In the genomic region with DNA sequence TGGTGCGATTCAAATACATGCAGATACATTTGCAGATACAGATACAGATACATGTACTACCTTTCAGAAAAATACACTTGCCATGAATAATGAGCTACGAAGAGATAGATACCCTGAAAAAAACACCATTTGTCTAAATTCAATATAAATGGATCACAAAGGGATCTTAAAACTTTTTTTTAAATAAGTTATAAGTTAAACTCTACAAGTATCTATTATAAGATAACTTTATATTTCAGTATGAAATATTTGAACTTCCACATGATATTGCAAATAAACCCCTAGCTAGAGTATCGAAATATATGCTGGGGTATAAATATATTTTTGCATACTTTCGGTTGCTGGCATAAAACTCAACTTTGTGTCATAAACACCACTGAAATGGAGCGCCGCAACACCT, we compare ENCODE assay signal across 1 fruit fly cellular context.
TF ChIP-seq lines count a peak whose summit lies in the region.

No protein-coding gene starts in this region.

TF ChIP-seq in whole organism, embryonic, 481 proteins besides CTCF, POLR2A, EP300 and RAD21 (continued from another document and continues in another):
- TF ChIP-seq z (GFP tag; IDR thresholded peaks at IDR 0.05; lab: Robert Waterston, UW) (no peak), Aef1 (GFP tag; IDR thresholded peaks at IDR 0.05; lab: Robert Waterston, UW) (peak; percentile 23; the same call in 1 of the 3 replicates), maf-S (GFP tag; optimal IDR thresholded peaks at IDR 0.05; lab: Kevin White, UChicago) (no peak), Hand (GFP tag; optimal IDR thresholded peaks at IDR 0.05; lab: Kevin White, UChicago) (no peak), Dad (GFP tag; optimal IDR thresholded peaks at IDR 0.05; lab: Kevin White, UChicago) (no peak), insv (GFP tag; optimal IDR thresholded peaks at IDR 0.05; lab: Kevin White, UChicago) (no peak), fd3F (GFP tag; optimal IDR thresholded peaks at IDR 0.05; lab: Kevin White, UChicago) (peak; percentile 26), Drgx (GFP tag; IDR thresholded peaks at IDR 0.05; lab: Robert Waterston, UW) (peak; percentile 76), sna (GFP tag; IDR thresholded peaks at IDR 0.05; lab: Robert Waterston, UW; ENCODE audit: partially characterized antibody) (no peak), Kr (GFP tag; optimal IDR thresholded peaks at IDR 0.05; lab: Kevin White, UChicago) (no peak), Taf1 (GFP tag; IDR thresholded peaks at IDR 0.05; lab: Robert Waterston, UW) (no peak), Antp (GFP tag; optimal IDR thresholded peaks at IDR 0.05; lab: Kevin White, UChicago) (no peak), org-1 (GFP tag; optimal IDR thresholded peaks at IDR 0.05; lab: Kevin White, UChicago) (peak; percentile 21), Blimp-1 (GFP tag; optimal IDR thresholded peaks at IDR 0.05; lab: Kevin White, UChicago) (peak; percentile 51), ewg (GFP tag; optimal IDR thresholded peaks at IDR 0.05; lab: Kevin White, UChicago) (no peak), YL-1 (GFP tag; optimal IDR thresholded peaks at IDR 0.05; lab: Kevin White, UChicago) (no peak), Usf (GFP tag; optimal IDR thresholded peaks at IDR 0.05; lab: Kevin White, UChicago) (no peak), CG6791 (GFP tag; IDR thresholded peaks at IDR 0.05; lab: Robert Waterston, UW; ENCODE audit: partially characterized antibody) (no peak), Ets97D (GFP tag; optimal IDR thresholded peaks at IDR 0.05; lab: Kevin White, UChicago) (no peak), klu (GFP tag; IDR thresholded peaks at IDR 0.05; lab: Robert Waterston, UW) (no peak), pzg (GFP tag; optimal IDR thresholded peaks at IDR 0.05; lab: Kevin White, UChicago) (no peak), hbn (GFP tag; IDR thresholded peaks at IDR 0.05; lab: Robert Waterston, UW; ENCODE audit: partially characterized antibody) (no peak), bigmax (GFP tag; optimal IDR thresholded peaks at IDR 0.05; lab: Kevin White, UChicago) (no peak), Awh (GFP tag; IDR thresholded peaks at IDR 0.05; lab: Robert Waterston, UW) (no peak), Opbp (GFP tag; IDR thresholded peaks at IDR 0.05; lab: Robert Waterston, UW; ENCODE audit: partially characterized antibody) (no peak), TFAM (GFP tag; optimal IDR thresholded peaks at IDR 0.05; lab: Kevin White, UChicago) (no peak), CG16779 (GFP tag; IDR thresholded peaks at IDR 0.05; lab: Robert Waterston, UW) (no peak), Nf-YC (tag; optimal IDR thresholded peaks at IDR 0.05; lab: Kevin White, UChicago) (peak; percentile 19), C15 (GFP tag; IDR thresholded peaks at IDR 0.05; lab: Robert Waterston, UW) (no peak), CG10209 (GFP tag; optimal IDR thresholded peaks at IDR 0.05; lab: Kevin White, UChicago) (peak; percentile 49), CG3407 (GFP tag; optimal IDR thresholded peaks at IDR 0.05; lab: Kevin White, UChicago) (no peak), Elba2 (GFP tag; optimal IDR thresholded peaks at IDR 0.05; lab: Kevin White, UChicago) (no peak), psq (GFP tag; optimal IDR thresholded peaks at IDR 0.05; lab: Kevin White, UChicago) (no peak), CG6683 (GFP tag; optimal IDR thresholded peaks at IDR 0.05; lab: Kevin White, UChicago) (no peak), CG34224 (GFP tag; IDR thresholded peaks at IDR 0.05; lab: Robert Waterston, UW; ENCODE audit: partially characterized antibody) (no peak), rib (GFP tag; IDR thresholded peaks at IDR 0.05; lab: Robert Waterston, UW) (no peak), Stat92E (GFP tag; optimal IDR thresholded peaks at IDR 0.05; lab: Kevin White, UChicago) (no peak), mam (GFP tag; optimal IDR thresholded peaks at IDR 0.05; lab: Kevin White, UChicago) (no peak), CG4404 (GFP tag; IDR thresholded peaks at IDR 0.05; lab: Robert Waterston, UW) (no peak), CG5953 (GFP tag; IDR thresholded peaks at IDR 0.05; lab: Robert Waterston, UW) (no peak), CG10959 (GFP tag; IDR thresholded peaks at IDR 0.05; lab: Robert Waterston, UW) (no peak), bowl (GFP tag; IDR thresholded peaks at IDR 0.05; lab: Robert Waterston, UW) (no peak), gcm2 (GFP tag; optimal IDR thresholded peaks at IDR 0.05; lab: Kevin White, UChicago) (no peak), CG15011 (GFP tag; optimal IDR thresholded peaks at IDR 0.05; lab: Kevin White, UChicago) (peak; percentile 40), ash1 (GFP tag; optimal IDR thresholded peaks at IDR 0.05; lab: Kevin White, UChicago) (no peak), Tbp (GFP tag; optimal IDR thresholded peaks at IDR 0.05; lab: Kevin White, UChicago) (no peak), CG18599 (GFP tag; optimal IDR thresholded peaks at IDR 0.05; lab: Kevin White, UChicago) (peak; percentile 65), CG13624 (GFP tag; optimal IDR thresholded peaks at IDR 0.05; lab: Kevin White, UChicago) (no peak), CG17829 (tag; optimal IDR thresholded peaks at IDR 0.05; lab: Kevin White, UChicago) (peak; percentile 22), sd (tag; optimal IDR thresholded peaks at IDR 0.05; lab: Kevin White, UChicago) (peak; percentile 13), kay (GFP tag; optimal IDR thresholded peaks at IDR 0.05; lab: Kevin White, UChicago) (no peak), az2 (GFP tag; optimal IDR thresholded peaks at IDR 0.05; lab: Kevin White, UChicago) (peak; percentile 12), NFAT (GFP tag; IDR thresholded peaks at IDR 0.05; lab: Robert Waterston, UW) (no peak), CG17186 (GFP tag; optimal IDR thresholded peaks at IDR 0.05; lab: Kevin White, UChicago) (no peak), Lpt (GFP tag; optimal IDR thresholded peaks at IDR 0.05; lab: Kevin White, UChicago) (no peak), her (GFP tag; optimal IDR thresholded peaks at IDR 0.05; lab: Kevin White, UChicago) (no peak), ERR (GFP tag; optimal IDR thresholded peaks at IDR 0.05; lab: Kevin White, UChicago) (no peak), da (GFP tag; optimal IDR thresholded peaks at IDR 0.05; lab: Kevin White, UChicago) (no peak), CG17568 (GFP tag; optimal IDR thresholded peaks at IDR 0.05; lab: Kevin White, UChicago) (no peak), Bteb2 (GFP tag; optimal IDR thresholded peaks at IDR 0.05; lab: Kevin White, UChicago) (no peak), Myb (GFP tag; optimal IDR thresholded peaks at IDR 0.05; lab: Kevin White, UChicago) (no peak), CG1024 (GFP tag; IDR thresholded peaks at IDR 0.05; lab: Robert Waterston, UW) (no peak), mld (GFP tag; IDR thresholded peaks at IDR 0.05; lab: Robert Waterston, UW; ENCODE audit: partially characterized antibody) (no peak), CG5245 (GFP tag; optimal IDR thresholded peaks at IDR 0.05; lab: Kevin White, UChicago) (no peak), CG7786 (GFP tag; optimal IDR thresholded peaks at IDR 0.05; lab: Kevin White, UChicago) (no peak), Atf3 (GFP tag; optimal IDR thresholded peaks at IDR 0.05; lab: Kevin White, UChicago) (no peak), Chrac-16 (GFP tag; optimal IDR thresholded peaks at IDR 0.05; lab: Kevin White, UChicago) (peak; percentile 28), Ravus (GFP tag; IDR thresholded peaks at IDR 0.05; lab: Robert Waterston, UW) (peak; percentile 8; the same call in 1 of the 2 replicates), CG4854 (GFP tag; optimal IDR thresholded peaks at IDR 0.05; lab: Kevin White, UChicago) (no peak), btn (GFP tag; optimal IDR thresholded peaks at IDR 0.05; lab: Kevin White, UChicago) (no peak), ac (GFP tag; optimal IDR thresholded peaks at IDR 0.05; lab: Kevin White, UChicago) (no peak), Ada2b (GFP tag; IDR thresholded peaks at IDR 0.05; lab: Robert Waterston, UW) (no peak), Side (GFP tag; optimal IDR thresholded peaks at IDR 0.05; lab: Kevin White, UChicago) (no peak), Rx (GFP tag; IDR thresholded peaks at IDR 0.05; lab: Robert Waterston, UW) (no peak), PHDP (tag; optimal IDR thresholded peaks at IDR 0.05; lab: Kevin White, UChicago) (peak; percentile 80), amos (GFP tag; IDR thresholded peaks at IDR 0.05; lab: Robert Waterston, UW; ENCODE audit: partially characterized antibody) (no peak), CG10267 (tag; optimal IDR thresholded peaks at IDR 0.05; lab: Kevin White, UChicago) (peak; percentile 38), jing (GFP tag; optimal IDR thresholded peaks at IDR 0.05; lab: Kevin White, UChicago) (no peak), h (optimal IDR thresholded peaks at IDR 0.05; lab: Kevin White, UChicago) (no peak), jigr1 (GFP tag; IDR thresholded peaks at IDR 0.05; lab: Robert Waterston, UW) (no peak), dati (GFP tag; IDR thresholded peaks at IDR 0.05; lab: Robert Waterston, UW) (no peak), CG1647 (GFP tag; optimal IDR thresholded peaks at IDR 0.05; lab: Kevin White, UChicago) (no peak), CG9817 (tag; optimal IDR thresholded peaks at IDR 0.05; lab: Kevin White, UChicago) (peak; percentile 42), hth (optimal IDR thresholded peaks at IDR 0.05; lab: Kevin White, UChicago) (no peak), Lhr (GFP tag; optimal IDR thresholded peaks at IDR 0.05; lab: Kevin White, UChicago) (no peak), Lim3 (GFP tag; IDR thresholded peaks at IDR 0.05; lab: Robert Waterston, UW) (no peak), bsh (GFP tag; optimal IDR thresholded peaks at IDR 0.05; lab: Kevin White, UChicago) (peak; percentile 25 to 58), tup (GFP tag; optimal IDR thresholded peaks at IDR 0.05; lab: Kevin White, UChicago) (no peak), row (GFP tag; IDR thresholded peaks at IDR 0.05; lab: Robert Waterston, UW) (peak; percentile 80), GATAe (GFP tag; conservative IDR thresholded peaks at IDR 0.05; lab: Robert Waterston, UW) (no peak), CG4360 (GFP tag; IDR thresholded peaks at IDR 0.05; lab: Robert Waterston, UW) (no peak), croc (GFP tag; conservative IDR thresholded peaks at IDR 0.05; lab: Robert Waterston, UW) (no peak; the same call in 2 of the 3 replicates), seq (GFP tag; IDR thresholded peaks at IDR 0.05; lab: Robert Waterston, UW) (peak; percentile 41; the same call in 1 of the 2 replicates), CG9609 (GFP tag; optimal IDR thresholded peaks at IDR 0.05; lab: Kevin White, UChicago) (no peak), CG32772 (GFP tag; IDR thresholded peaks at IDR 0.05; lab: Robert Waterston, UW) (peak; percentile 35; the same call in 1 of the 2 replicates), CG18764 (GFP tag; optimal IDR thresholded peaks at IDR 0.05; lab: Kevin White, UChicago) (no peak), sisA (GFP tag; IDR thresholded peaks at IDR 0.05; lab: Robert Waterston, UW) (no peak), CG3065 (GFP tag; optimal IDR thresholded peaks at IDR 0.05; lab: Kevin White, UChicago) (no peak), nau (GFP tag; optimal IDR thresholded peaks at IDR 0.05; lab: Kevin White, UChicago) (peak; percentile 44), CG11085 (GFP tag; IDR thresholded peaks at IDR 0.05; lab: Robert Waterston, UW) (no peak), NC2β (GFP tag; optimal IDR thresholded peaks at IDR 0.05; lab: Kevin White, UChicago) (no peak), chm (GFP tag; IDR thresholded peaks at IDR 0.05; lab: Robert Waterston, UW) (no peak), ara (GFP tag; IDR thresholded peaks at IDR 0.05; lab: Robert Waterston, UW) (no peak), CG1832 (GFP tag; optimal IDR thresholded peaks at IDR 0.05; lab: Kevin White, UChicago) (no peak), Hsf (GFP tag; optimal IDR thresholded peaks at IDR 0.05; lab: Kevin White, UChicago) (peak; percentile 12), Hmx (GFP tag; optimal IDR thresholded peaks at IDR 0.05; lab: Kevin White, UChicago) (no peak), pfk (GFP tag; optimal IDR thresholded peaks at IDR 0.05; lab: Kevin White, UChicago) (no peak), Vsx1 (GFP tag; optimal IDR thresholded peaks at IDR 0.05; lab: Kevin White, UChicago) (no peak), exex (tag; optimal IDR thresholded peaks at IDR 0.05; lab: Kevin White, UChicago) (no peak), Fer3 (tag; optimal IDR thresholded peaks at IDR 0.05; lab: Kevin White, UChicago) (peak; percentile 59), CG2678 (tag; optimal IDR thresholded peaks at IDR 0.05; lab: Kevin White, UChicago) (peak; percentile 76), Ets65A (GFP tag; lab: Kevin White, UChicago) (no peak), yki (optimal IDR thresholded peaks at IDR 0.05; lab: Kevin White, UChicago) (no peak), Abd-B (GFP tag; optimal IDR thresholded peaks at IDR 0.05; lab: Kevin White, UChicago) (peak; percentile 53), ap (GFP tag; IDR thresholded peaks at IDR 0.05; lab: Robert Waterston, UW) (no peak), CG17385 (GFP tag; optimal IDR thresholded peaks at IDR 0.05; lab: Kevin White, UChicago) (peak; percentile 27), CG6765 (GFP tag; optimal IDR thresholded peaks at IDR 0.05; lab: Kevin White, UChicago) (no peak), Mes4 (GFP tag; optimal IDR thresholded peaks at IDR 0.05; lab: Kevin White, UChicago) (no peak), stwl (tag; optimal IDR thresholded peaks at IDR 0.05; lab: Kevin White, UChicago) (no peak), CG30431 (GFP tag; optimal IDR thresholded peaks at IDR 0.05; lab: Kevin White, UChicago) (no peak), CG6254 (GFP tag; optimal IDR thresholded peaks at IDR 0.05; lab: Kevin White, UChicago) (no peak), Adf1 (GFP tag; IDR thresholded peaks at IDR 0.05; lab: Robert Waterston, UW) (no peak), CG15073 (GFP tag; optimal IDR thresholded peaks at IDR 0.05; lab: Kevin White, UChicago) (no peak), CG8765 (GFP tag; IDR thresholded peaks at IDR 0.05; lab: Robert Waterston, UW) (no peak), CrebB (tag; optimal IDR thresholded peaks at IDR 0.05; lab: Kevin White, UChicago) (no peak), zen (tag; optimal IDR thresholded peaks at IDR 0.05; lab: Kevin White, UChicago) (no peak), CG11247 (GFP tag; IDR thresholded peaks at IDR 0.05; lab: Robert Waterston, UW) (no peak), trh (GFP tag; optimal IDR thresholded peaks at IDR 0.05; lab: Kevin White, UChicago) (no peak), CG8924 (tag; optimal IDR thresholded peaks at IDR 0.05; lab: Kevin White, UChicago) (peak; percentile 55), CG10565 (GFP tag; optimal IDR thresholded peaks at IDR 0.05; lab: Kevin White, UChicago) (no peak), CG10543 (GFP tag; optimal IDR thresholded peaks at IDR 0.05; lab: Kevin White, UChicago) (no peak), Camta (GFP tag; optimal IDR thresholded peaks at IDR 0.05; lab: Kevin White, UChicago) (no peak), CG8388 (GFP tag; optimal IDR thresholded peaks at IDR 0.05; lab: Kevin White, UChicago) (peak; percentile 39), Nf-YB (GFP tag; optimal IDR thresholded peaks at IDR 0.05; lab: Kevin White, UChicago) (peak; percentile 32)
